Fruit fly (Drosophila melanogaster) whole organism, wandering third instar larva: ENCODE measurements around the gene CG46465.

ENCODE experiments used
- Abd-B ChIP-seq: fragments of >200 bp; optimal IDR thresholded peaks from 2 replicates; lab custom pipeline; 2017; ENCODE audit warnings: missing biosample characterization, missing genetic modification characterization
- CG9705 ChIP-seq: fragments of 200-800 bp; sonication (Bioruptor generic); optimal IDR thresholded peaks from 2 replicates; lab custom pipeline; 2018; ENCODE audit warnings: missing biosample characterization, mild to moderate bottlenecking, missing genetic modification characterization
- Dfd ChIP-seq: fragments of >200 bp; optimal IDR thresholded peaks from 2 replicates; lab custom pipeline; 2017; ENCODE audit warnings: missing biosample characterization, missing genetic modification characterization
- HLH106 ChIP-seq: fragments of 200-800 bp; optimal IDR thresholded peaks from 3 replicates; lab custom pipeline; 2019; ENCODE audit warnings: missing biosample characterization, mild to moderate bottlenecking, missing genetic modification characterization, moderate library complexity
- Hr78 ChIP-seq: fragments of >200 bp; optimal IDR thresholded peaks from 2 replicates; lab custom pipeline; 2017; ENCODE audit warnings: missing biosample characterization, missing genetic modification characterization
- Jra ChIP-seq: sonication (Bioruptor generic); optimal IDR thresholded peaks from 2 replicates; lab custom pipeline; 2016; ENCODE audit warnings: missing biosample characterization, missing genetic modification characterization
- Myc ChIP-seq: fragments of >200 bp; optimal IDR thresholded peaks from 2 replicates; lab custom pipeline; 2017
- brk ChIP-seq: fragments of 200-800 bp; sonication (Bioruptor generic); optimal IDR thresholded peaks from 2 replicates; lab custom pipeline; 2016; ENCODE audit warnings: missing biosample characterization, mild to moderate bottlenecking, missing genetic modification characterization
- dsf ChIP-seq: sonication (Bioruptor generic); optimal IDR thresholded peaks from 2 replicates; lab custom pipeline; 2016; ENCODE audit warnings: missing biosample characterization, missing genetic modification characterization, borderline replicate concordance
- ey ChIP-seq: fragments of 200-800 bp; sonication (Bioruptor generic); optimal IDR thresholded peaks from 2 replicates; lab custom pipeline; 2016; ENCODE audit warnings: missing biosample characterization, missing genetic modification characterization
- foxo ChIP-seq, 2 experiments: fragments of 200-800 bp; sonication (Bioruptor generic); optimal IDR thresholded peaks; 2 replicates in 1 of 2; 3 replicates in 1 of 2; lab custom pipeline; 2016 to 2017; ENCODE audit warnings: missing biosample characterization in 2 of 2, missing genetic modification characterization in 2 of 2
- sv ChIP-seq: fragments of 200-800 bp; sonication (Bioruptor generic); optimal IDR thresholded peaks from 3 replicates; lab custom pipeline; 2016; ENCODE audit warnings: missing biosample characterization, missing genetic modification characterization

dm6 chr2L:18948724-18949108 is 43.6 kb upstream of the CG46465 start, which contains the start of gene CG10428:
- TF ChIP-seq Dfd (GFP tag; lab: Kevin White, UChicago) (no peak), sv (GFP tag; lab: Kevin White, UChicago) (no peak), brk (GFP tag; lab: Kevin White, UChicago) (no peak), CG9705 (GFP tag; lab: Kevin White, UChicago) (no peak), Jra (GFP tag; lab: Kevin White, UChicago) (no peak), foxo (GFP tag; optimal IDR thresholded peaks at IDR 0.05; lab: Kevin White, UChicago) (no peak), Abd-B (GFP tag; lab: Kevin White, UChicago) (no peak), HLH106 (tag; lab: Kevin White, UChicago) (no peak), Myc (lab: Kevin White, UChicago) (peak; percentile 14), dsf (GFP tag; lab: Kevin White, UChicago) (no peak), Hr78 (GFP tag; lab: Kevin White, UChicago) (no peak), ey (no peak)
